Worm (Caenorhabditis elegans) whole organism, L3 larva: ENCODE measurements around the gene F25B3.2.

Experiments
- ama-1 ChIP-seq: fragments of 150-350 bp; optimal IDR thresholded peaks from 2 replicates; lab custom pipeline; 2018
- ceh-82 ChIP-seq: fragments of 150-350 bp; optimal IDR thresholded peaks from 2 replicates; lab custom pipeline; 2014; ENCODE audit warnings: missing biosample characterization, missing genetic modification characterization
- fkh-2 ChIP-seq: fragments of 150-350 bp; optimal IDR thresholded peaks from 2 replicates; lab custom pipeline; 2014; ENCODE audit warnings: missing biosample characterization, missing genetic modification reagents, missing genetic modification characterization
- lin-15B ChIP-seq: fragments of 150-350 bp; optimal IDR thresholded peaks from 2 replicates; lab custom pipeline; 2014; ENCODE audit warnings: missing biosample characterization, missing genetic modification characterization
- lin-39 ChIP-seq: fragments of 150-350 bp; optimal IDR thresholded peaks from 2 replicates; lab custom pipeline; 2018; ENCODE audit warnings: missing biosample characterization, missing genetic modification reagents, missing genetic modification characterization
- mdl-1 ChIP-seq: fragments of 150-350 bp; optimal IDR thresholded peaks from 2 replicates; lab custom pipeline; 2014; ENCODE audit warnings: missing biosample characterization, missing genetic modification characterization
- snpc-4 ChIP-seq: fragments of 150-350 bp; optimal IDR thresholded peaks from 2 replicates; lab custom pipeline; 2014; ENCODE audit warnings: missing biosample characterization, missing genetic modification characterization
- unc-39 ChIP-seq: sonication (generic microtip); optimal IDR thresholded peaks from 4 replicates; lab custom pipeline; 2017; ENCODE audit warnings: missing biosample characterization, missing genetic modification characterization

- TF ChIP-seq mdl-1 (tag; lab: Kevin White, UChicago) = no peak
- no peak for TF ChIP-seq lin-39 (tag; lab: Kevin White, UChicago)
- no peak for TF ChIP-seq unc-39 (tag; lab: Kevin White, UChicago)
- no peak for TF ChIP-seq ceh-82
- no peak for TF ChIP-seq fkh-2 (tag; lab: Kevin White, UChicago)
- TF ChIP-seq snpc-4 = no peak
- no peak for TF ChIP-seq lin-15B
- TF ChIP-seq ama-1 (lab: Kevin White, UChicago) = no peak
Observed at ce11 chrV:9609217-9609616, 32.1 kb downstream of the F25B3.2 start.
